Fruit fly (Drosophila melanogaster) whole organism: ENCODE data around the gene CG3604.

ENCODE experiments used
- CG8478 ChIP-seq: fragments of >200 bp; optimal IDR thresholded peaks from 2 replicates; lab custom pipeline; 2018; ENCODE audit warnings: inconsistent platforms
- Dll ChIP-seq: fragments of >200 bp; optimal IDR thresholded peaks from 2 replicates; lab custom pipeline; 2017
- EcR ChIP-seq, 2 experiments: fragments of >200 bp; optimal IDR thresholded peaks; 2 replicates each; lab custom pipeline; 2017; ENCODE audit warnings: missing biosample characterization in 2 of 2, missing genetic modification characterization in 2 of 2, missing genetic modification reagents in 2 of 2
- pan ChIP-seq: fragments of >200 bp; optimal IDR thresholded peaks from 2 replicates; lab custom pipeline; 2017
- psq ChIP-seq: fragments of >200 bp; optimal IDR thresholded peaks from 2 replicates; lab custom pipeline; 2017
- usp ChIP-seq: fragments of >200 bp; optimal IDR thresholded peaks from 2 replicates; lab custom pipeline; 2017; ENCODE audit warnings: missing biosample characterization, missing genetic modification characterization, mixed read lengths

The CG3604 gene

DNA sequence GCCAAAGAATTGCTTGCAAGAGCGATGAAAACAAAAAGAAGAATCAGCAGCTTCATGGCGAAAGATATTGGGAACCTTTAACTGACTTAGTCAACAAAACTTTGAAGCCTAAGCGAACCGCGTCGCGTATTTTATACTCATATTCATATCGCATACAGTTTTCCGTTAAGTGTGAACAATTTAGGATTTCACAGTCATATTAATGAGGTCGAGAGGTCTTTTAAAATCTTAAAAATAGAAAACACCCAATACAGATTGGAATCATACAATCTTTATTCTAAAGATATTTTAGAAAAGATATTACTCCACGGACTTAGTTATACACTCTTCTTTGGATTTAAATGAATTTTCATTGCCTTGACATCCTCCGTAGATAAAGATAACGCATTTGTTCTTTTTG is 3.9 kb downstream of the CG3604 start, which contains the start of gene Acp24A4:
Gene Acp24A4, minus strand, starts transcription at position 101 of the 400 bp plus-strand sequence.
- no peak for TF ChIP-seq pan (lab: Kevin White, UChicago)
- TF ChIP-seq psq (lab: Kevin White, UChicago), result no peak
- TF ChIP-seq CG8478, result no peak

dm6 chr2L:3693082-3693481 is 4.6 kb downstream of the CG3604 start, which contains the start of gene CG3513:
TSS of gene CG3513 (minus strand) at chr2L:3693182.
- TF ChIP-seq EcR (GFP tag; optimal IDR thresholded peaks at IDR 0.05; lab: Kevin White, UChicago) (no peak), CG8478 (no peak), usp (GFP tag; lab: Kevin White, UChicago) (no peak)

dm6 chr2L:3692466-3692865 is 5.2 kb downstream of the CG3604 start, which contains the start of gene CG16704:
TSS of gene CG16704 (minus strand) at chr2L:3692587.
- no peak for TF ChIP-seq usp (GFP tag; lab: Kevin White, UChicago)
- TF ChIP-seq CG8478, result no peak
- no peak for TF ChIP-seq Dll (lab: Kevin White, UChicago)
- no peak for TF ChIP-seq EcR (GFP tag; optimal IDR thresholded peaks at IDR 0.05; lab: Kevin White, UChicago)
- TF ChIP-seq psq (lab: Kevin White, UChicago), result no peak
- TF ChIP-seq pan (lab: Kevin White, UChicago), result no peak

DNA sequence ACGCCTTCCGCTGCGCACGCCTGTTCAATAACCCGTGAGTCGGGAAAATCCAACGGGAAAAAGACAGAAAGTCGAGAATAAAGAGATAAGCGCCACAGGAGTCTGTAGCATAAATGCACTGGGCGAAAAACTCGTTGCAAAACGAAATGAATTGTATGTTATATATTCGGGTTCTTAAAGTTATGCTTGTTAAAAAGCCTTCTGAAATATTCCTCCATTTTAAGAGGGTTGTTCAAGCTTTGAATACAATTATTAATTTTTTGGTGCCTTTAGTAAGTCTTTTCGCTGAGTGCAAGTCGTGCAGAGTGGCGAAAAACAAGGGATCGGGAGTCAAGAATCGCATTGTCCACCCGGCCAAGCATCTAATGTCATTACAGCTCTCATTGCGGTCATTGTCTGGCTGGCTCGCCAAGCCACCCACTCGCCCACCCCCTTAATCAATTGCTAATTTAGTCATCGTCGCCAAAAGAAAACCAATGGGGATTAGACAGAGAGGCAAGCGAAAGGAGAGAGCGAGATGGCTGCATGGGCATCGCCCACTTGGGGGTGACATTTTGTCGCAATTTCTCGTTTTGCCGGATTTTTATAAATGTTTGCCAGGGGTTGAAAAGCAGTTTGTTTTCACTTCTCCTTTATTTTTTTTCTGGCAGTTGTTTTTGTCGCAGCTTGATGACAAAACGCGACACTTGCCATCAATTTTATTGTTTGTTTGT is 12.4 kb downstream of the CG3604 start:
- TF ChIP-seq EcR (GFP tag; optimal IDR thresholded peaks at IDR 0.05; lab: Kevin White, UChicago) (no peak), pan (lab: Kevin White, UChicago) (no peak), usp (GFP tag; lab: Kevin White, UChicago) (no peak), Dll (lab: Kevin White, UChicago) (no peak), CG8478 (no peak), psq (lab: Kevin White, UChicago) (no peak)

DNA sequence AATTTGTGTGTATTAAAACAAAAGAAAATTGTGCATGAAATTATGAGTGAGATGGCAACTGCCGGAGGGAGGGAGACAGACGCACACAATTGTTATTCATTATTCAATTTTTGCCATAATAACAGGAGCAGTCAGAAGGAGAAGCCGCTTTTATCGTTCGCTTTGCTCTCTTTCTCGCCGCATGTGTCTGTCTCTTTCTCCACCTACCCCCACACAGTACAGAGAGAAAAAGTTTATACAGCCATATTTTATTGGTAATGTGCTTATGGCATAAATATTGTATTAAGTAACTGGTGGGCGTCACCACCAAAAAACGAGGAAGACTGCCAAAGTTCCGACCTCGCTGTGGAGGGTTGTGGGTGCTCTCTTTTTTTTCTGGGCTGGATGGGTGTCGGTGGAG is 15.2 kb downstream of the CG3604 start:
- TF ChIP-seq pan (lab: Kevin White, UChicago) (no peak), Dll (lab: Kevin White, UChicago) (no peak), psq (lab: Kevin White, UChicago) (no peak), usp (GFP tag; lab: Kevin White, UChicago) (no peak), CG8478 (no peak), EcR (GFP tag; optimal IDR thresholded peaks at IDR 0.05; lab: Kevin White, UChicago) (no peak)

- TF ChIP-seq psq (lab: Kevin White, UChicago) (no peak), pan (lab: Kevin White, UChicago) (no peak), CG8478 (no peak), usp (GFP tag; lab: Kevin White, UChicago) (no peak)
These were observed 16.3 kb downstream of the CG3604 start for dm6 chr2L:3681338-3681737.

DNA sequence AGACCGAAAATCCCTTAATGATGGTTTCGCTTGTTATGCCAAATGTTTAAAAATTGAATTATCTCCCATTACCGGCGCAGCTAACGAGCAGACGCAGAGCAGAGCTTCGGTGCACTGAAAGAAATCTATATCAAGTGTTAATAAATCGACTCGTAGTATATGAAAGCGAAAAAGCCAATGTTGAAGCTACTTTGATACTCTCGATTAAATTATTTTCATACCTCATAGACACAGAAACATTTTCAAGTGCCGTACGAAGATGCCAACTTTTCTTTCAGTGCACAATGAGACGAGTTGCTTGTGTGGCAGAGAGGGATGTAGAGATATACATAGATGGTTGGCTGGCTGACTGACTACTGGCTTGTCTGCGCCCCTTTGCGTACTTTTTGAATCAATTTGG is 21.9 kb downstream of the CG3604 start:
- TF ChIP-seq usp (GFP tag; lab: Kevin White, UChicago), result no peak
- no peak for TF ChIP-seq psq (lab: Kevin White, UChicago)
- TF ChIP-seq Dll (lab: Kevin White, UChicago), result no peak
- no peak for TF ChIP-seq EcR (GFP tag; optimal IDR thresholded peaks at IDR 0.05; lab: Kevin White, UChicago)
- no peak for TF ChIP-seq CG8478
- TF ChIP-seq pan (lab: Kevin White, UChicago), result no peak

- TF ChIP-seq Dll (lab: Kevin White, UChicago), result no peak
- TF ChIP-seq CG8478, result no peak
- no peak for TF ChIP-seq usp (GFP tag; lab: Kevin White, UChicago)
- TF ChIP-seq pan (lab: Kevin White, UChicago), result no peak
- no peak for TF ChIP-seq psq (lab: Kevin White, UChicago)
- no peak for TF ChIP-seq EcR (GFP tag; optimal IDR thresholded peaks at IDR 0.05; lab: Kevin White, UChicago)
These were observed 27.2 kb downstream of the CG3604 start, which contains the start of gene Sfp24Bc for dm6 chr2L:3670481-3670880. TSS of gene Sfp24Bc (minus strand) at chr2L:3670581.

dm6 chr2L:3669675-3670074 is 28.0 kb downstream of the CG3604 start, which contains the start of gene Sfp24Bb:
TSS of gene Sfp24Bb (minus strand) at chr2L:3669775.
- TF ChIP-seq EcR (GFP tag; optimal IDR thresholded peaks at IDR 0.05; lab: Kevin White, UChicago) (no peak), usp (GFP tag; lab: Kevin White, UChicago) (no peak), CG8478 (no peak), Dll (lab: Kevin White, UChicago) (no peak)

DNA sequence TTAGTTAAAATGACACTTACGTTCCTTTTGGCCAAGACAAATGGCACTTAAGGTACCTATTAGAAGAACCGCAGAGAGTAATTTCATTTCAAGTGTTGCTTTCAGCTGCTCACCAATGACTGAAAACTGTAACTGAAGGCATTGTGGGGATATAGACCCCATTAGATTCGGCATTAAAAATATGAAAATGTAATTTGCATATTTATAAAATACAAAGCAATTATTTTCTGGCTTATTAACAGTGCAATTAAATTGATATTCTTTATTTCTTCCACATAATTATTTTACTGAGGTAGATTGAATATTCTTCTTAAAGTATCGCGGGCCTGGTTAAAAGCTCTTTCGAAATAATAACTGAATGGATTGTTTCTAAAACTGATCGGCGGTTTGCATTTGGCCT is 28.6 kb downstream of the CG3604 start, which contains the start of gene Sfp24Bd:
Gene Sfp24Bd, minus strand, starts transcription at position 101 of the 400 bp plus-strand sequence.
- TF ChIP-seq CG8478 (no peak), usp (GFP tag; lab: Kevin White, UChicago) (no peak), EcR (GFP tag; optimal IDR thresholded peaks at IDR 0.05; lab: Kevin White, UChicago) (no peak), psq (lab: Kevin White, UChicago) (no peak), Dll (lab: Kevin White, UChicago) (no peak), pan (lab: Kevin White, UChicago) (no peak)

DNA sequence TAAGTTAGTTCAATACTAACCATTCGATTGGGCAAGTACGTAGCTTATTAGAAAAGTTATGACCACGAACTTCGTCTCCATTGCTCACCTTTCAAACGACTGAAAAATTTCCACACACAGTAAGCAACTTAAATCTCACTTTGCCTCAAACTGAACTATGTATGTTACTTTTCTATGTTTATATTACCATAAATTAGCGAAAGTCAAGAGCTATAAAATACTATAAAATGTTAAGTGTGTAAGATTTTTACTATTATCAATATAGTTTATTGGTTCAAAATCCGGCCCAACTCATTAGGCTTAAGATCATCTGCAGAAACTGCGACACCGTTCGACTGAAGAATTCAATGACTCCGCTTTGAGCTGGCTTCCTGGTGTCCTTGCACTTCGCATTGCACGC is 29.2 kb downstream of the CG3604 start, which contains the start of gene Sfp24Ba:
Gene Sfp24Ba, minus strand, starts transcription at position 101 of the 400 bp plus-strand sequence.
- no peak for TF ChIP-seq EcR (GFP tag; optimal IDR thresholded peaks at IDR 0.05; lab: Kevin White, UChicago)
- no peak for TF ChIP-seq CG8478
- no peak for TF ChIP-seq pan (lab: Kevin White, UChicago)
- TF ChIP-seq Dll (lab: Kevin White, UChicago), result no peak
- TF ChIP-seq psq (lab: Kevin White, UChicago), result no peak
- no peak for TF ChIP-seq usp (GFP tag; lab: Kevin White, UChicago)

dm6 chr2L:3662307-3662795 is 35.3 kb downstream of the CG3604 start, which contains the start of gene Drgx:
TSS of gene Drgx (plus strand) at chr2L:3662745.
- no peak for TF ChIP-seq pan (lab: Kevin White, UChicago)
- no peak for TF ChIP-seq usp (GFP tag; lab: Kevin White, UChicago)
- TF ChIP-seq Dll (lab: Kevin White, UChicago), result no peak
- no peak for TF ChIP-seq psq (lab: Kevin White, UChicago)
- no peak for TF ChIP-seq EcR (GFP tag; optimal IDR thresholded peaks at IDR 0.05; lab: Kevin White, UChicago)
- TF ChIP-seq CG8478, result no peak
